Worm (Caenorhabditis elegans) whole organism, early embryonic: ENCODE results near the gene B0507.7.

ENCODE experiments used
- F13C5.2 ChIP-seq: sonication (generic microtip); optimal IDR thresholded peaks from 2 replicates; lab custom pipeline; 2017; ENCODE audit warnings: mild to moderate bottlenecking, missing genetic modification characterization, inconsistent platforms, missing compliant biosample characterization
- aly-1 ChIP-seq: sonication (generic microtip); optimal IDR thresholded peaks from 2 replicates; lab custom pipeline; 2016; ENCODE audit warnings: missing genetic modification characterization, missing compliant biosample characterization
- ama-1 ChIP-seq: fragments of 150-350 bp; optimal IDR thresholded peaks from 2 replicates; lab custom pipeline; 2014
- ceh-13 ChIP-seq: fragments of 200-800 bp; sonication (Bioruptor generic); optimal IDR thresholded peaks from 2 replicates; lab custom pipeline; 2018; ENCODE audit warnings: mild to moderate bottlenecking, missing genetic modification characterization, missing compliant biosample characterization
- ceh-36 ChIP-seq: sonication (generic microtip); optimal IDR thresholded peaks from 2 replicates; lab custom pipeline; 2016; ENCODE audit warnings: missing genetic modification characterization, inconsistent platforms, missing compliant biosample characterization
- ets-7 ChIP-seq: sonication (generic microtip); optimal IDR thresholded peaks from 2 replicates; lab custom pipeline; 2016; ENCODE audit warnings: missing genotype, missing genetic modification characterization, missing compliant biosample characterization
- flt-1 ChIP-seq: fragments of 200-800 bp; sonication (Bioruptor generic); IDR thresholded peaks from 2 replicates; pipeline ENCODE4 v1.3.6; 2022; ENCODE audit warnings: missing genetic modification characterization, missing compliant biosample characterization
- hmg-4 ChIP-seq: fragments of 200-800 bp; sonication (Bioruptor generic); optimal IDR thresholded peaks from 2 replicates; lab custom pipeline; 2018; ENCODE audit warnings: mild to moderate bottlenecking, missing genetic modification characterization, missing compliant biosample characterization
- hnd-1 ChIP-seq: sonication (generic microtip); optimal IDR thresholded peaks from 2 replicates; lab custom pipeline; 2016; ENCODE audit warnings: missing genetic modification characterization, missing compliant biosample characterization
- pes-1 ChIP-seq: fragments of 200-800 bp; sonication (Bioruptor generic); IDR thresholded peaks from 2 replicates; pipeline ENCODE4 v1.3.6; 2022; ENCODE audit warnings: missing genetic modification reagents, missing genetic modification characterization, missing compliant biosample characterization
- scrt-1 ChIP-seq: fragments of 200-800 bp; sonication (Bioruptor generic); IDR thresholded peaks from 2 replicates; pipeline ENCODE4 v1.3.6; 2022; ENCODE audit warnings: missing genetic modification characterization, missing compliant biosample characterization
- sea-1 ChIP-seq: fragments of 200-800 bp; sonication (Bioruptor generic); conservative IDR thresholded peaks from 2 replicates; pipeline ENCODE4 v1.3.6; 2022; ENCODE audit warnings: missing genetic modification characterization, missing compliant biosample characterization
- tbx-11 ChIP-seq: fragments of 200-800 bp; sonication (Bioruptor generic); IDR thresholded peaks from 2 replicates; pipeline ENCODE4 v1.3.6; 2022; ENCODE audit warnings: missing genetic modification characterization, missing compliant biosample characterization

DNA sequence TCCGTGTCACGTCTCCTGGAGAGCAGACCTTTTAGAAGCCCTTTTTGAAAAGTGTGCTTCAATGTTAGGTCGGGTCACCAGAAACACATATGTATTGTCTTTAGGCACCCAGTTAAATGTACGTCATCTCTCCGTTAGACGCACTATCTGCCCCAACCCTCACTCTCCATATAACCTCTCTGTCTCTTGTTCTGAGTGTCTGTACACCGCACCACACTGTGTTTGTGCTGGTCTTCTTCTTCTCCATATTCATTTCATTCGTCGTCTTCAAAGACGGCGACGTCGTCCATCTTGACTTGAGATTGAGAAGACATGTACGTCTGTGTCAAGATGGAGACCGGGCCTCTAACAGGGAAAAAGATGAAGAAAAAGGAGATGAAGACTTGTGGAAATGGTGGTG is 23.6 kb upstream of the B0507.7 start:
- TF ChIP-seq tbx-11 (GFP tag; lab: Robert Waterston, UW) (no peak), ama-1 (lab: Kevin White, UChicago) (no peak), aly-1 (tag; lab: Kevin White, UChicago) (no peak), flt-1 (GFP tag; lab: Robert Waterston, UW) (no peak), sea-1 (GFP tag; lab: Robert Waterston, UW) (no peak), scrt-1 (GFP tag; lab: Robert Waterston, UW) (no peak), ets-7 (tag; lab: Kevin White, UChicago) (no peak), hmg-4 (GFP tag; lab: Kevin White, UChicago) (no peak), ceh-13 (GFP tag; lab: Kevin White, UChicago) (no peak), pes-1 (GFP tag; lab: Robert Waterston, UW) (no peak), hnd-1 (tag; lab: Kevin White, UChicago) (no peak), F13C5.2 (tag; lab: Kevin White, UChicago) (no peak), ceh-36 (no peak)
